Worm (Caenorhabditis elegans) whole organism, L3 larva: Measurements from ENCODE around the gene C08G5.6.

Experiments
- R02D3.7 ChIP-seq: fragments of 150-350 bp; optimal IDR thresholded peaks from 2 replicates; lab custom pipeline; 2014; ENCODE audit warnings: missing biosample characterization, missing genetic modification characterization
- ZK546.5 ChIP-seq: sonication (generic microtip); optimal IDR thresholded peaks from 2 replicates; lab custom pipeline; 2017; ENCODE audit warnings: missing biosample characterization, missing genetic modification characterization
- aly-2 ChIP-seq: fragments of 150-350 bp; optimal IDR thresholded peaks from 2 replicates; lab custom pipeline; 2014; ENCODE audit warnings: missing biosample characterization, missing genetic modification characterization
- ama-1 ChIP-seq: fragments of 150-350 bp; optimal IDR thresholded peaks from 2 replicates; lab custom pipeline; 2018
- ceh-16 ChIP-seq: sonication (generic microtip); optimal IDR thresholded peaks from 2 replicates; lab custom pipeline; 2017; ENCODE audit warnings: missing biosample characterization, missing genetic modification characterization
- ceh-28 ChIP-seq: fragments of 150-350 bp; optimal IDR thresholded peaks from 2 replicates; lab custom pipeline; 2014; ENCODE audit warnings: missing biosample characterization, missing genetic modification reagents, missing genetic modification characterization
- ceh-82 ChIP-seq: fragments of 150-350 bp; optimal IDR thresholded peaks from 2 replicates; lab custom pipeline; 2014; ENCODE audit warnings: missing biosample characterization, missing genetic modification characterization
- ceh-9 ChIP-seq: sonication (generic microtip); optimal IDR thresholded peaks from 2 replicates; lab custom pipeline; 2018; ENCODE audit warnings: missing biosample characterization, missing genetic modification characterization
- daf-12 ChIP-seq: fragments of 150-350 bp; optimal IDR thresholded peaks from 2 replicates; lab custom pipeline; 2014; ENCODE audit warnings: missing biosample characterization, missing genetic modification reagents, missing genetic modification characterization
- egl-27 ChIP-seq: sonication (generic microtip); optimal IDR thresholded peaks from 4 replicates; lab custom pipeline; 2017; ENCODE audit warnings: missing biosample characterization, missing genetic modification reagents, missing genetic modification characterization
- egl-5 ChIP-seq: fragments of 150-350 bp; optimal IDR thresholded peaks from 2 replicates; lab custom pipeline; 2017; ENCODE audit warnings: missing biosample characterization, missing genetic modification reagents, missing genetic modification characterization, inconsistent platforms
- elt-2 ChIP-seq: sonication (generic microtip); optimal IDR thresholded peaks from 2 replicates; lab custom pipeline; 2016; ENCODE audit warnings: missing genetic modification reagents, mild to moderate bottlenecking, missing genetic modification characterization, missing compliant biosample characterization
- fkh-10 ChIP-seq: sonication (generic microtip); optimal IDR thresholded peaks from 2 replicates; lab custom pipeline; 2017; ENCODE audit warnings: missing biosample characterization, missing genetic modification reagents, missing genetic modification characterization
- fkh-2 ChIP-seq: fragments of 150-350 bp; optimal IDR thresholded peaks from 2 replicates; lab custom pipeline; 2014; ENCODE audit warnings: missing biosample characterization, missing genetic modification reagents, missing genetic modification characterization
- fos-1 ChIP-seq: fragments of 150-350 bp; optimal IDR thresholded peaks from 2 replicates; lab custom pipeline; 2014; ENCODE audit warnings: missing biosample characterization, missing genetic modification characterization
- jun-1 ChIP-seq: fragments of 150-350 bp; optimal IDR thresholded peaks from 2 replicates; lab custom pipeline; 2014; ENCODE audit warnings: missing biosample characterization, missing genetic modification reagents, missing genetic modification characterization
- lin-15B ChIP-seq: fragments of 150-350 bp; optimal IDR thresholded peaks from 2 replicates; lab custom pipeline; 2014; ENCODE audit warnings: missing biosample characterization, missing genetic modification characterization
- lin-39 ChIP-seq: fragments of 150-350 bp; optimal IDR thresholded peaks from 2 replicates; lab custom pipeline; 2018; ENCODE audit warnings: missing biosample characterization, missing genetic modification reagents, missing genetic modification characterization
- lsy-12 ChIP-seq: sonication (generic microtip); optimal IDR thresholded peaks from 2 replicates; lab custom pipeline; 2016; ENCODE audit warnings: mild to moderate bottlenecking, missing genetic modification characterization, missing compliant biosample characterization
- mdl-1 ChIP-seq: fragments of 150-350 bp; optimal IDR thresholded peaks from 2 replicates; lab custom pipeline; 2014; ENCODE audit warnings: missing biosample characterization, missing genetic modification characterization
- mml-1 ChIP-seq: fragments of 150-350 bp; sonication (generic microtip); optimal IDR thresholded peaks from 3 replicates; lab custom pipeline; 2014; ENCODE audit warnings: missing biosample characterization, missing genetic modification characterization
- nfya-1 ChIP-seq: sonication (generic microtip); optimal IDR thresholded peaks from 2 replicates; lab custom pipeline; 2017; ENCODE audit warnings: missing genetic modification characterization, mild to moderate bottlenecking, missing compliant biosample characterization, antibody characterized with exemption, moderate library complexity; ENCODE audit not compliant: insufficient read depth
- nhr-11 ChIP-seq: fragments of 150-350 bp; optimal IDR thresholded peaks from 2 replicates; lab custom pipeline; 2014; ENCODE audit warnings: missing biosample characterization, missing genetic modification characterization
- nhr-12 ChIP-seq: fragments of 150-350 bp; optimal IDR thresholded peaks from 2 replicates; lab custom pipeline; 2014; ENCODE audit warnings: missing biosample characterization, missing genetic modification characterization
- nhr-28 ChIP-seq: fragments of 150-350 bp; optimal IDR thresholded peaks from 2 replicates; lab custom pipeline; 2014; ENCODE audit warnings: missing biosample characterization, missing genetic modification characterization
- nhr-76 ChIP-seq: fragments of 150-350 bp; sonication (generic microtip); optimal IDR thresholded peaks from 5 replicates; lab custom pipeline; 2014; ENCODE audit warnings: missing biosample characterization, missing genetic modification characterization
- nhr-77 ChIP-seq: fragments of 150-350 bp; optimal IDR thresholded peaks from 2 replicates; lab custom pipeline; 2014; ENCODE audit warnings: missing biosample characterization, missing genetic modification characterization
- pqm-1 ChIP-seq: fragments of 150-350 bp; optimal IDR thresholded peaks from 2 replicates; lab custom pipeline; 2017; ENCODE audit warnings: missing biosample characterization, missing genetic modification characterization, inconsistent platforms
- sea-2 ChIP-seq: fragments of 150-350 bp; sonication (generic microtip); optimal IDR thresholded peaks from 4 replicates; lab custom pipeline; 2014; ENCODE audit warnings: missing biosample characterization, missing genetic modification reagents, missing genetic modification characterization
- snpc-4 ChIP-seq: fragments of 150-350 bp; optimal IDR thresholded peaks from 2 replicates; lab custom pipeline; 2014; ENCODE audit warnings: missing biosample characterization, missing genetic modification characterization
- tbx-2 ChIP-seq: sonication (generic microtip); optimal IDR thresholded peaks from 2 replicates; lab custom pipeline; 2016; ENCODE audit warnings: mild to moderate bottlenecking, missing genetic modification characterization, missing compliant biosample characterization
- unc-39 ChIP-seq: sonication (generic microtip); optimal IDR thresholded peaks from 4 replicates; lab custom pipeline; 2017; ENCODE audit warnings: missing biosample characterization, missing genetic modification characterization
- ztf-11 ChIP-seq: fragments of 150-350 bp; optimal IDR thresholded peaks from 2 replicates; lab custom pipeline; 2014; ENCODE audit warnings: missing biosample characterization, missing genetic modification characterization
- ztf-4 ChIP-seq: fragments of 150-350 bp; optimal IDR thresholded peaks from 2 replicates; lab custom pipeline; 2014; ENCODE audit warnings: missing biosample characterization, missing genetic modification characterization

The C08G5.6 gene

DNA sequence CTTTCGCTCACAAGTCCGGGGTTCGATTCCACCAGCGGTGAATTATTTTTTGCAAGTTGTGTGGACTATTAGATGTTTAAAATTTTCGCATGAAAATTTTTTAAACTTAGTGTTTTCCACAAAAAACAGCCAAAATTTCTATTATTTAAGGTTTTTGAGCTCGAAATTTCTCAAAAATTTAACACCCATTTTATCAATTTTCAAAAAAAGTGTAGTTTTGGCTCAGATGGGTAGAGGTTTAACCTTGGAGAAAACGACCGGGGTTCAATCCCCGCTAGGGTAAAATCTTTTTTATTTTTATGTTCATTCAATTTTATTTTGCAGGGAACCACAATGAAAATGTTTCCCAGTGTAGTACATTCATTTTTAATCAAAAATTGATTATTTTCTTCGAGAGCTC is 1.1 kb upstream of the C08G5.6 start:
- TF ChIP-seq nhr-28 = no peak
- TF ChIP-seq mml-1 = no peak
- no peak for TF ChIP-seq lin-15B
- TF ChIP-seq egl-5 (tag; lab: Kevin White, UChicago) = no peak
- TF ChIP-seq ztf-4 (tag; lab: Kevin White, UChicago) = no peak
- TF ChIP-seq nhr-76 (tag; lab: Kevin White, UChicago) = no peak
- TF ChIP-seq ztf-11 (tag; lab: Kevin White, UChicago) = no peak
- no peak for TF ChIP-seq daf-12 (tag; lab: Kevin White, UChicago)
- no peak for TF ChIP-seq ceh-16
- no peak for TF ChIP-seq lsy-12 (tag; lab: Kevin White, UChicago)
- no peak for TF ChIP-seq mdl-1
- no peak for TF ChIP-seq ceh-9 (tag; lab: Kevin White, UChicago)
- TF ChIP-seq, all 47 proteins: peak for 0

- TF ChIP-seq snpc-4 (tag; lab: Kevin White, UChicago) = no peak
- TF ChIP-seq fkh-10 (GFP tag; lab: Kevin White, UChicago) = peak; percentile 61
Observed at ce11 chrII:773830-774229, 3.5 kb downstream of the C08G5.6 start.

ce11 chrII:775033-775432 is 4.7 kb downstream of the C08G5.6 start, which contains the start of gene Y39F10A.1:
Y39F10A.1 (plus strand) TSS chrII:775333.
- no peak for TF ChIP-seq unc-39 (tag; lab: Kevin White, UChicago)
- no peak for TF ChIP-seq ceh-82
- TF ChIP-seq jun-1 (tag; lab: Kevin White, UChicago) = no peak
- TF ChIP-seq egl-27 (tag; lab: Kevin White, UChicago) = no peak
- no peak for TF ChIP-seq tbx-2 (tag; lab: Kevin White, UChicago)
- TF ChIP-seq fkh-10 (GFP tag; lab: Kevin White, UChicago) = no peak
- no peak for TF ChIP-seq daf-12 (tag; lab: Kevin White, UChicago)
- no peak for TF ChIP-seq aly-2 (tag; lab: Kevin White, UChicago)
- TF ChIP-seq, all 47 proteins: peak for 0

ce11 chrII:782903-783302 is 12.6 kb downstream of the C08G5.6 start, which contains the start of gene Y39F10A.3:
Y39F10A.3 (minus strand) TSS chrII:783003.
- TF ChIP-seq aly-2 (tag; lab: Kevin White, UChicago) = no peak
- no peak for TF ChIP-seq ztf-11 (tag; lab: Kevin White, UChicago)
- TF ChIP-seq fkh-2 (tag; lab: Kevin White, UChicago) = no peak
- TF ChIP-seq fos-1 (tag; lab: Kevin White, UChicago) = no peak
- no peak for TF ChIP-seq ceh-28 (tag; lab: Kevin White, UChicago)
- TF ChIP-seq nhr-77 = no peak
- no peak for TF ChIP-seq nhr-12 (tag; lab: Kevin White, UChicago)
- no peak for TF ChIP-seq ceh-82
- TF ChIP-seq egl-5 (tag; lab: Kevin White, UChicago) = no peak
- TF ChIP-seq ZK546.5 (tag; lab: Kevin White, UChicago) = no peak
- no peak for TF ChIP-seq lin-39
- TF ChIP-seq daf-12 (tag; lab: Kevin White, UChicago) = no peak
- TF ChIP-seq nhr-11 (tag; lab: Kevin White, UChicago) = no peak
- no peak for TF ChIP-seq pqm-1 (tag; lab: Kevin White, UChicago)
- TF ChIP-seq ceh-9 (tag; lab: Kevin White, UChicago) = no peak
- no peak for TF ChIP-seq nhr-76 (tag; lab: Kevin White, UChicago)
- TF ChIP-seq nfya-1 = no peak

DNA sequence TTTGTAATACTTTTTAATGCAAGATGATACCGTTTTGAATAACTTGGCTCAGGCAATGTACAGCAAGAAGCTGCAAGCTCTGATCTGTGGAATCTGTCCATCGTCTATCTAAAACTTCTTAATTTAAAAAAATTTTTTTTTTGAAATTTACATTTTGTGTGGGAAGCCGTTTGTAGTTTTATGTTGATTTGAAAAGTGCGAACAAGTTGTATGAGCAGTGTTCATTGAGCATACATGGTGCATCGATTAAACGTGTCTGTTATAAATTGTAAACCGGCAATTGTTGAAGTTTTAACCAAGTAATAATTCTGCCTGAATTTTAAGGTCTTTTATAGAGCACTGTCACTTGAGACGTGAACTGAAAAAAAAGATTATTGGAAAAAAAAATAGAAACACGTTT is 13.2 kb downstream of the C08G5.6 start, which contains the start of gene Y39F10A.6:
TSS of gene Y39F10A.6 (minus strand) at position 101 of the 400 bp plus-strand sequence.
- no peak for TF ChIP-seq mdl-1
- no peak for TF ChIP-seq ZK546.5 (tag; lab: Kevin White, UChicago)
- TF ChIP-seq nhr-12 (tag; lab: Kevin White, UChicago) = no peak
- no peak for TF ChIP-seq sea-2 (GFP tag; lab: Kevin White, UChicago)
- no peak for TF ChIP-seq egl-27 (tag; lab: Kevin White, UChicago)
- TF ChIP-seq elt-2 = no peak
- no peak for TF ChIP-seq ceh-28 (tag; lab: Kevin White, UChicago)
- TF ChIP-seq R02D3.7 (tag; lab: Kevin White, UChicago) = no peak
- TF ChIP-seq nhr-11 (tag; lab: Kevin White, UChicago) = no peak
- no peak for TF ChIP-seq ama-1 (lab: Kevin White, UChicago)
